Worm (Caenorhabditis elegans) whole organism, mixed stage, embryonic: Measurements from ENCODE around the gene col-84.

Source experiments
- blmp-1 ChIP-seq: fragments of 150-350 bp; optimal IDR thresholded peaks from 2 replicates; lab custom pipeline; 2014; ENCODE audit warnings: missing biosample characterization, missing genetic modification characterization
- sem-2 ChIP-seq: fragments of 200-800 bp; sonication (Bioruptor generic); optimal IDR thresholded peaks from 2 replicates; lab custom pipeline; 2018; ENCODE audit warnings: mild to moderate bottlenecking, missing genetic modification characterization, missing compliant biosample characterization

- no peak for TF ChIP-seq sem-2
- TF ChIP-seq blmp-1 (tag; lab: Kevin White, UChicago): no peak
These were observed 42.2 kb downstream of the col-84 start for ce11 chrII:11910569-11910968.
